Fruit fly (Drosophila melanogaster): ENCODE results near the gene CG33177.

Gene CG33177

DNA sequence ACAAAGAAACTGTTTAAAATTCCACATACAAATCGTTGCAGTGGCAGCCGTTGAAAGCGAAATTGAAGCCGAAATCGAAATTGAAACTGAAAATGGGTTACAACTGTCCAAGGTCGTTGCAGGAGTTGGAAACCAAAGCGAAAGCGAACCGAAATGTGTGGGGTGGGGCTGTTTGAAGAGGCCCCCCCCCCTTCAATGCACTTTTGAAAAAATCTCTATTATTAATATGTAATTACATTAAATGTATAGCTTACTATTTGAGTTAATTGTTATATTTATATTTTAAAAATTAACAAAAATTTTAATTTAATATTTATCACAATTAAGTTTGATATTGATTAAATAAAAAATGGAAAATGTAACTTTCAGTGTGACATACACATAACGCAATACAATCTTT lies 40.5 kb downstream of the CG33177 start (continued):
- no peak for TF ChIP-seq Dip2 (GFP tag; IDR thresholded peaks at IDR 0.05)
- no peak for TF ChIP-seq NC2β (GFP tag; optimal IDR thresholded peaks at IDR 0.05)
- no peak for TF ChIP-seq ssp (GFP tag; IDR thresholded peaks at IDR 0.05)
- no peak for TF ChIP-seq MBD-R2 (GFP tag; IDR thresholded peaks at IDR 0.05)
- no peak for TF ChIP-seq sob (GFP tag; IDR thresholded peaks at IDR 0.05)
- no peak for TF ChIP-seq z (GFP tag; IDR thresholded peaks at IDR 0.05)
- no peak for TF ChIP-seq Side (GFP tag; optimal IDR thresholded peaks at IDR 0.05)
- peak; percentile 47 for TF ChIP-seq CG15269 (tag; optimal IDR thresholded peaks at IDR 0.05)
- no peak for TF ChIP-seq Sry-δ (GFP tag; optimal IDR thresholded peaks at IDR 0.05)
- TF ChIP-seq CG3995 (GFP tag; optimal IDR thresholded peaks at IDR 0.05): no peak
- peak; percentile 3 for TF ChIP-seq kah (GFP tag; optimal IDR thresholded peaks at IDR 0.05)
- no peak for TF ChIP-seq sd (tag; optimal IDR thresholded peaks at IDR 0.05)
- no peak for TF ChIP-seq CG7357 (GFP tag; IDR thresholded peaks at IDR 0.05)
- peak; percentile 64 for TF ChIP-seq CG18262 (tag; optimal IDR thresholded peaks at IDR 0.05)
- TF ChIP-seq CG15696 (tag; optimal IDR thresholded peaks at IDR 0.05): no peak
- no peak for TF ChIP-seq az2 (GFP tag; optimal IDR thresholded peaks at IDR 0.05)

DNA sequence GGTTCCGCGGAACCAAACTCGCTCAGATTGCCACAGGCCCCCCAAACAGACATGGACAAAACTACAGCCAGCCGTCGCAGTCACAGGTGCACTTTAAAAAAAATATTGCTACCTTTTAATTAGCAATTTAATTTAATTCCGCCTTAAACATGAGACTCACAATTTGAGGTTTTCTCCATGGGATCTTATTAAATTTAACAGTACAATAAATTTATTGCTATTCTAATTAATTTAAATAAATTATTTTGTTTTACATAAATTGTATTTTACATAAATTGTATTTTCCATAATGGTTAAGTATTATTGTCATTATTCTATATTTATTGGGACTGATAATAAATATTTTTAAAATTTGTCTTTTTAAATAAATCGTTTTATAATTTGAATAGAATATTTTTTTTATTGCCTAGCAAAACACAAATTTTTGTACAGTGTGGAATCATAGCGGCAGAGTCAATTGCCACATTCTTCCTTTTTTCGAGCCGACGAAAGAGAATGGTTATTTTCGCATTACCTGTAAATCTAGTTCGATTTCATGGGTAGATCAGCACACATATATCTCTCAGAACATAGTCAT lies 42.3 kb downstream of the CG33177 start:
- TF ChIP-seq CG11504 (tag; optimal IDR thresholded peaks at IDR 0.05): peak; percentile 62
- TF ChIP-seq CG17361 (GFP tag; IDR thresholded peaks at IDR 0.05): peak; percentile 63; the same call in 2 of the 3 replicates
- TF ChIP-seq Blimp-1 (GFP tag; optimal IDR thresholded peaks at IDR 0.05): peak; percentile 8
- peak; percentile 44 for TF ChIP-seq Sox100B (GFP tag; optimal IDR thresholded peaks at IDR 0.05)
- TF ChIP-seq nmo (GFP tag; optimal IDR thresholded peaks at IDR 0.05): peak; percentile 39
- TF ChIP-seq gem (tag; optimal IDR thresholded peaks at IDR 0.05): peak; percentile 51
- peak; percentile 40 for TF ChIP-seq Ssrp (tag; optimal IDR thresholded peaks at IDR 0.05)
- peak; percentile 29; the same call in 1 of the 2 replicates for TF ChIP-seq Drgx (GFP tag; IDR thresholded peaks at IDR 0.05)
- peak; percentile 22 for TF ChIP-seq phol (tag; optimal IDR thresholded peaks at IDR 0.05)
- peak; percentile 2 for TF ChIP-seq CG13424 (tag; optimal IDR thresholded peaks at IDR 0.05)
- TF ChIP-seq CG12391 (tag; optimal IDR thresholded peaks at IDR 0.05): peak; percentile 15
- peak in 1 of 3 experiments; percentile 3 for TF ChIP-seq lola (GFP tag; optimal IDR thresholded peaks at IDR 0.05)
- TF ChIP-seq sr (GFP tag; IDR thresholded peaks at IDR 0.05): no peak
- peak; percentile 14 for TF ChIP-seq CG30403 (GFP tag; optimal IDR thresholded peaks at IDR 0.05)
- TF ChIP-seq CG18262 (tag; optimal IDR thresholded peaks at IDR 0.05): peak; percentile 38
- peak; percentile 6 for TF ChIP-seq CG10979 (tag; optimal IDR thresholded peaks at IDR 0.05)
- TF ChIP-seq D19A (tag; optimal IDR thresholded peaks at IDR 0.05): no peak
- peak; percentile 4 for TF ChIP-seq unpg (GFP tag; optimal IDR thresholded peaks at IDR 0.05)
- peak; percentile 57 for TF ChIP-seq dmrt99B (tag; optimal IDR thresholded peaks at IDR 0.05)
- TF ChIP-seq az2 (GFP tag; optimal IDR thresholded peaks at IDR 0.05): no peak
- peak; percentile 37 for TF ChIP-seq CG2712 (tag; optimal IDR thresholded peaks at IDR 0.05)
- TF ChIP-seq CG2678 (tag; optimal IDR thresholded peaks at IDR 0.05): peak; percentile 39
- TF ChIP-seq Ptx1 (GFP tag; IDR thresholded peaks at IDR 0.05): 0 out of 2 replicates have a peak, but pooled peaks have one; percentile 13
- no peak for TF ChIP-seq sisA (GFP tag; IDR thresholded peaks at IDR 0.05)
- peak in 1 of 2 experiments; percentile 64 for TF ChIP-seq Hr51 (GFP tag; optimal IDR thresholded peaks at IDR 0.05)
- TF ChIP-seq CG31441 (GFP tag; IDR thresholded peaks at IDR 0.05): peak; percentile 27; the same call in 1 of the 2 replicates
- TF ChIP-seq al (GFP tag; IDR thresholded peaks at IDR 0.05): no peak
- peak; percentile 49 for TF ChIP-seq Sox102F (GFP tag; optimal IDR thresholded peaks at IDR 0.05)
- peak; percentile 14 for TF ChIP-seq CG8924 (tag; optimal IDR thresholded peaks at IDR 0.05)
- peak; percentile 5 for TF ChIP-seq CG7556 (GFP tag; optimal IDR thresholded peaks at IDR 0.05)
- TF ChIP-seq CG2120 (GFP tag; optimal IDR thresholded peaks at IDR 0.05): no peak
- TF ChIP-seq CoRest (tag; optimal IDR thresholded peaks at IDR 0.05): peak; percentile 9
- no peak for TF ChIP-seq tll (GFP tag; optimal IDR thresholded peaks at IDR 0.05)
- TF ChIP-seq crp (GFP tag; optimal IDR thresholded peaks at IDR 0.05): no peak

All from whole organism, embryonic.